Worm (Caenorhabditis elegans): Measurements from ENCODE around the gene B0416.11.

ce11 chrX:9298846-9299245 is 15.9 kb upstream of the B0416.11 start, which contains the start of gene B0416.2:
- TF ChIP-seq him-1 (tag; optimal IDR thresholded peaks at IDR 0.05) (no peak), W03F9.2 (tag; optimal IDR thresholded peaks at IDR 0.05) (no peak), dao-5 (tag; optimal IDR thresholded peaks at IDR 0.05) (no peak)
